Fruit fly (Drosophila melanogaster): Measurements from ENCODE around the gene Wdr24.

The Wdr24 gene

dm6 chr3R:29740078-29740477, 4.8 kb downstream of the Wdr24 start:
- no peak for TF ChIP-seq pan (optimal IDR thresholded peaks at IDR 0.05)

- TF ChIP-seq pan (optimal IDR thresholded peaks at IDR 0.05) (no peak), woc (GFP tag; optimal IDR thresholded peaks at IDR 0.05) (peak; percentile 13), Dfd (GFP tag; optimal IDR thresholded peaks at IDR 0.05) (no peak), Abd-B (GFP tag; optimal IDR thresholded peaks at IDR 0.05) (no peak), jim (GFP tag; optimal IDR thresholded peaks at IDR 0.05) (no peak), sage (GFP tag; optimal IDR thresholded peaks at IDR 0.05) (no peak), Vsx2 (GFP tag; optimal IDR thresholded peaks at IDR 0.05; ENCODE audit: partially characterized antibody) (no peak), foxo (GFP tag; optimal IDR thresholded peaks at IDR 0.05) (peak in 1 of 2 experiments; percentile 69), Hnf4 (GFP tag; optimal IDR thresholded peaks at IDR 0.05) (peak; percentile 55), Rel (GFP tag; optimal IDR thresholded peaks at IDR 0.05) (no peak), Rel (tag; optimal IDR thresholded peaks at IDR 0.05) (no peak), psq (GFP tag; optimal IDR thresholded peaks at IDR 0.05) (peak; percentile 79), dsf (GFP tag; optimal IDR thresholded peaks at IDR 0.05; ENCODE audit: borderline replicate concordance) (no peak), br (GFP tag; optimal IDR thresholded peaks at IDR 0.05) (peak; percentile 11), CG9705 (GFP tag; optimal IDR thresholded peaks at IDR 0.05) (no peak), Myc (optimal IDR thresholded peaks at IDR 0.05) (no peak), sv (GFP tag; optimal IDR thresholded peaks at IDR 0.05) (peak; percentile 5), Sp1 (GFP tag; optimal IDR thresholded peaks at IDR 0.05) (peak; percentile 50), ey (GFP tag; optimal IDR thresholded peaks at IDR 0.05) (peak; percentile 3), h (GFP tag; optimal IDR thresholded peaks at IDR 0.05) (peak; percentile 47), Hr78 (GFP tag; optimal IDR thresholded peaks at IDR 0.05) (no peak), GATAd (GFP tag; optimal IDR thresholded peaks at IDR 0.05) (no peak), dl (GFP tag; optimal IDR thresholded peaks at IDR 0.05; ENCODE audit: insufficient read depth in 1 of 2, partially characterized antibody in 2 of 2) (no peak), N (GFP tag; optimal IDR thresholded peaks at IDR 0.05) (no peak), Dif (GFP tag; optimal IDR thresholded peaks at IDR 0.05; ENCODE audit: partially characterized antibody) (no peak), rgr (GFP tag; optimal IDR thresholded peaks at IDR 0.05) (peak; percentile 58), Hr83 (GFP tag; optimal IDR thresholded peaks at IDR 0.05; ENCODE audit: poor library complexity, severe bottlenecking) (no peak), Jra (GFP tag; optimal IDR thresholded peaks at IDR 0.05) (peak; percentile 5), CrebA (GFP tag; optimal IDR thresholded peaks at IDR 0.05; ENCODE audit: borderline replicate concordance) (no peak), Mio (GFP tag; optimal IDR thresholded peaks at IDR 0.05) (no peak), dmrt93B (GFP tag; optimal IDR thresholded peaks at IDR 0.05) (no peak), brk (GFP tag; optimal IDR thresholded peaks at IDR 0.05) (no peak), OdsH (GFP tag; optimal IDR thresholded peaks at IDR 0.05) (peak; percentile 70), tai (GFP tag; optimal IDR thresholded peaks at IDR 0.05) (no peak), fru (GFP tag; optimal IDR thresholded peaks at IDR 0.05) (peak; percentile 60), lola (GFP tag; optimal IDR thresholded peaks at IDR 0.05) (no peak), usp (GFP tag; optimal IDR thresholded peaks at IDR 0.05) (no peak), CG32264 (GFP tag; optimal IDR thresholded peaks at IDR 0.05) (no peak), HLH106 (tag; optimal IDR thresholded peaks at IDR 0.05) (peak; percentile 46)
Observed at dm6 chr3R:29737891-29738290, 7.0 kb downstream of the Wdr24 start, which contains the start of gene Gnpnat. TSS of gene Gnpnat (plus strand) at chr3R:29738275.

- TF ChIP-seq Rel (GFP tag; optimal IDR thresholded peaks at IDR 0.05) = peak; percentile 85
- peak; percentile 93 for TF ChIP-seq Rel (tag; optimal IDR thresholded peaks at IDR 0.05)
- TF ChIP-seq Myc (optimal IDR thresholded peaks at IDR 0.05) = no peak
- peak; percentile 99 for TF ChIP-seq dmrt93B (GFP tag; optimal IDR thresholded peaks at IDR 0.05)
- TF ChIP-seq Hr83 (GFP tag; optimal IDR thresholded peaks at IDR 0.05; ENCODE audit: poor library complexity, severe bottlenecking) = peak; percentile 98
- peak; percentile 96 for TF ChIP-seq sage (GFP tag; optimal IDR thresholded peaks at IDR 0.05)
- peak; percentile 96 to 99 for TF ChIP-seq foxo (GFP tag; optimal IDR thresholded peaks at IDR 0.05)
- TF ChIP-seq HLH106 (tag; optimal IDR thresholded peaks at IDR 0.05) = peak; percentile 99
- peak; percentile 94 for TF ChIP-seq GATAd (GFP tag; optimal IDR thresholded peaks at IDR 0.05)
- no peak for TF ChIP-seq N (GFP tag; optimal IDR thresholded peaks at IDR 0.05)
- TF ChIP-seq dl (GFP tag; optimal IDR thresholded peaks at IDR 0.05; ENCODE audit: insufficient read depth in 1 of 2, partially characterized antibody in 2 of 2) = no peak
- TF ChIP-seq fru (GFP tag; optimal IDR thresholded peaks at IDR 0.05) = peak; percentile 99
- TF ChIP-seq CrebA (GFP tag; optimal IDR thresholded peaks at IDR 0.05; ENCODE audit: borderline replicate concordance) = no peak
- peak; percentile 98 for TF ChIP-seq Jra (GFP tag; optimal IDR thresholded peaks at IDR 0.05)
- TF ChIP-seq br (GFP tag; optimal IDR thresholded peaks at IDR 0.05) = peak; percentile 99
- peak; percentile 98 for TF ChIP-seq sv (GFP tag; optimal IDR thresholded peaks at IDR 0.05)
- TF ChIP-seq CG9705 (GFP tag; optimal IDR thresholded peaks at IDR 0.05) = peak; percentile 99
- peak; percentile 99 for TF ChIP-seq Hnf4 (GFP tag; optimal IDR thresholded peaks at IDR 0.05)
- TF ChIP-seq psq (GFP tag; optimal IDR thresholded peaks at IDR 0.05) = peak; percentile 96
- peak; percentile 98 for TF ChIP-seq OdsH (GFP tag; optimal IDR thresholded peaks at IDR 0.05)
- peak; percentile 99 for TF ChIP-seq ey (GFP tag; optimal IDR thresholded peaks at IDR 0.05)
- TF ChIP-seq usp (GFP tag; optimal IDR thresholded peaks at IDR 0.05) = no peak
- TF ChIP-seq pan (optimal IDR thresholded peaks at IDR 0.05) = no peak
- TF ChIP-seq CG32264 (GFP tag; optimal IDR thresholded peaks at IDR 0.05) = peak; percentile 98
- no peak for TF ChIP-seq lola (GFP tag; optimal IDR thresholded peaks at IDR 0.05)
- TF ChIP-seq woc (GFP tag; optimal IDR thresholded peaks at IDR 0.05) = peak; percentile 100
- TF ChIP-seq Dfd (GFP tag; optimal IDR thresholded peaks at IDR 0.05) = peak; percentile 98
- TF ChIP-seq Hr78 (GFP tag; optimal IDR thresholded peaks at IDR 0.05) = no peak
- TF ChIP-seq brk (GFP tag; optimal IDR thresholded peaks at IDR 0.05) = no peak
- TF ChIP-seq Dif (GFP tag; optimal IDR thresholded peaks at IDR 0.05; ENCODE audit: partially characterized antibody) = no peak
- peak; percentile 93 for TF ChIP-seq Mio (GFP tag; optimal IDR thresholded peaks at IDR 0.05)
- no peak for TF ChIP-seq tai (GFP tag; optimal IDR thresholded peaks at IDR 0.05)
- TF ChIP-seq Abd-B (GFP tag; optimal IDR thresholded peaks at IDR 0.05) = no peak
- TF ChIP-seq rgr (GFP tag; optimal IDR thresholded peaks at IDR 0.05) = peak; percentile 99
- peak; percentile 98 for TF ChIP-seq Sp1 (GFP tag; optimal IDR thresholded peaks at IDR 0.05)
- peak; percentile 99 for TF ChIP-seq h (GFP tag; optimal IDR thresholded peaks at IDR 0.05)
- peak; percentile 95 for TF ChIP-seq dsf (GFP tag; optimal IDR thresholded peaks at IDR 0.05; ENCODE audit: borderline replicate concordance)
- TF ChIP-seq Vsx2 (GFP tag; optimal IDR thresholded peaks at IDR 0.05; ENCODE audit: partially characterized antibody) = no peak
- peak; percentile 96 for TF ChIP-seq jim (GFP tag; optimal IDR thresholded peaks at IDR 0.05)
Observed at dm6 chr3R:29736678-29737093, 8.2 kb downstream of the Wdr24 start, which contains the start of the genes CG7601 and CIA30. TSS of gene CG7601 (minus strand) at chr3R:29736745. TSS of gene CIA30 (plus strand) at chr3R:29736965.

Measured in whole organism, wandering third instar larva.